Worm (Caenorhabditis elegans) whole organism, L3 larva: ENCODE results near the gene F58H1.5.
A peak's percentile ranks its signal among the peaks of the same experiment; 100 is the strongest.

Source experiments
- ZK546.5 ChIP-seq: sonication (generic microtip); optimal IDR thresholded peaks from 2 replicates; lab custom pipeline; 2017; ENCODE audit warnings: missing biosample characterization, missing genetic modification characterization
- aly-2 ChIP-seq: fragments of 150-350 bp; optimal IDR thresholded peaks from 2 replicates; lab custom pipeline; 2014; ENCODE audit warnings: missing biosample characterization, missing genetic modification characterization
- ama-1 ChIP-seq: fragments of 150-350 bp; optimal IDR thresholded peaks from 2 replicates; lab custom pipeline; 2018
- ceh-28 ChIP-seq: fragments of 150-350 bp; optimal IDR thresholded peaks from 2 replicates; lab custom pipeline; 2014; ENCODE audit warnings: missing biosample characterization, missing genetic modification reagents, missing genetic modification characterization
- jun-1 ChIP-seq: fragments of 150-350 bp; optimal IDR thresholded peaks from 2 replicates; lab custom pipeline; 2014; ENCODE audit warnings: missing biosample characterization, missing genetic modification reagents, missing genetic modification characterization
- lin-39 ChIP-seq: fragments of 150-350 bp; optimal IDR thresholded peaks from 2 replicates; lab custom pipeline; 2018; ENCODE audit warnings: missing biosample characterization, missing genetic modification reagents, missing genetic modification characterization
- nhr-237 ChIP-seq: fragments of 150-350 bp; optimal IDR thresholded peaks from 2 replicates; lab custom pipeline; 2014; ENCODE audit warnings: missing biosample characterization, missing genetic modification characterization
- pha-4 ChIP-seq: fragments of 150-350 bp; optimal IDR thresholded peaks from 2 replicates; lab custom pipeline; 2014; ENCODE audit warnings: missing biosample characterization, missing genetic modification reagents, missing genetic modification characterization
- pqm-1 ChIP-seq: fragments of 150-350 bp; optimal IDR thresholded peaks from 2 replicates; lab custom pipeline; 2017; ENCODE audit warnings: missing biosample characterization, missing genetic modification characterization, inconsistent platforms
- sea-2 ChIP-seq: fragments of 150-350 bp; sonication (generic microtip); optimal IDR thresholded peaks from 4 replicates; lab custom pipeline; 2014; ENCODE audit warnings: missing biosample characterization, missing genetic modification reagents, missing genetic modification characterization
- skn-1 ChIP-seq: fragments of 150-350 bp; optimal IDR thresholded peaks from 2 replicates; lab custom pipeline; 2014; ENCODE audit warnings: missing biosample characterization, missing genetic modification characterization
- snpc-4 ChIP-seq: fragments of 150-350 bp; optimal IDR thresholded peaks from 2 replicates; lab custom pipeline; 2014; ENCODE audit warnings: missing biosample characterization, missing genetic modification characterization
- unc-62 ChIP-seq: fragments of 150-350 bp; sonication (generic microtip); optimal IDR thresholded peaks from 4 replicates; lab custom pipeline; 2014; ENCODE audit warnings: missing biosample characterization, missing genetic modification reagents, missing genetic modification characterization

- peak; percentile 88 for TF ChIP-seq pha-4
- TF ChIP-seq pqm-1 = peak; percentile 34
- no peak for TF ChIP-seq aly-2
- TF ChIP-seq sea-2 (GFP tag; lab: Kevin White, UChicago) = no peak
- TF ChIP-seq lin-39 (tag; lab: Kevin White, UChicago) = peak; percentile 59
- TF ChIP-seq unc-62 = no peak
- no peak for TF ChIP-seq nhr-237
- peak; percentile 75 for TF ChIP-seq snpc-4 (tag; lab: Kevin White, UChicago)
- TF ChIP-seq ama-1 = peak; percentile 75
- TF ChIP-seq skn-1 (tag; lab: Kevin White, UChicago) = no peak
- peak; percentile 16 for TF ChIP-seq jun-1
- no peak for TF ChIP-seq ZK546.5 (tag; lab: Kevin White, UChicago)
- TF ChIP-seq ceh-28 (tag; lab: Kevin White, UChicago) = peak; percentile 2
These were observed 37.0 kb upstream of the F58H1.5 start for ce11 chrV:11921229-11921628.
